Worm (Caenorhabditis elegans): ENCODE measurements around the gene F01D4.5.

F01D4.5 gene

DNA sequence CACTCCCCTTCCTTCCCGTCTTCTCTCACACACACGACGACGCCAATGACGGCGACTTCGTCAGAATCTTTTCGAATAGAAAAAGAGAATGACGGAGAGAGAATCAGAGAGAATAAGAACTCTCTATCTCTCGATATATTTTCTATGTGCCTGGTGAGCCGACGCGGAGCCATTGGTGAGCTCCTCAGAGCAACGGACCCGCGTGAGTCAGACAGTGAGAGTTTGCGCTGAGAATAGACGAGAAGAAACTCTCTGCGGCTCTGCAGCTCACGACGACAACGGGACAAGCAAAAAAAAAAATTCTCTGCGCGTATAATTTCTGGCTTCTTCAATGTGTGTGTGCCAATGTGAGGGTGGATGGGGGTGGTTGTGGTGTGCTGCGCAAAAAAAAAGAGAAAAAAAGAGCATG is 16.5 kb upstream of the F01D4.5 start (continued):
- TF ChIP-seq somi-1 (GFP tag; optimal IDR thresholded peaks at IDR 0.05) (peak; percentile 14), die-1 (tag; optimal IDR thresholded peaks at IDR 0.05) (no peak), aptf-2 (GFP tag; conservative IDR thresholded peaks at IDR 0.05) (no peak), ztf-6 (GFP tag; IDR thresholded peaks at IDR 0.05) (no peak), ets-4 (GFP tag; optimal IDR thresholded peaks at IDR 0.05) (no peak), zfh-2 (GFP tag; conservative IDR thresholded peaks at IDR 0.05) (peak; percentile 85), rcor-1 (GFP tag; IDR thresholded peaks at IDR 0.05) (peak; percentile 19; the same call in 1 of the 2 replicates), hmg-1.2 (GFP tag; IDR thresholded peaks at IDR 0.05) (peak; percentile 18; the same call in 1 of the 2 replicates), F52B5.7 (tag; optimal IDR thresholded peaks at IDR 0.05) (no peak), ztf-18 (tag; optimal IDR thresholded peaks at IDR 0.05) (no peak), attf-5 (GFP tag; optimal IDR thresholded peaks at IDR 0.05) (peak; percentile 41), cebp-2 (GFP tag; IDR thresholded peaks at IDR 0.05) (no peak), nfya-1 (tag; optimal IDR thresholded peaks at IDR 0.05; ENCODE audit: borderline replicate concordance, insufficient read depth) (no peak), repo-1 (tag; optimal IDR thresholded peaks at IDR 0.05) (no peak), snpc-3.4 (tag; optimal IDR thresholded peaks at IDR 0.05) (no peak), lir-1 (GFP tag; conservative IDR thresholded peaks at IDR 0.05) (no peak), egrh-3 (GFP tag; IDR thresholded peaks at IDR 0.05) (0 out of 2 replicates have a peak, but pooled peaks have one; percentile 4), madf-10 (tag; optimal IDR thresholded peaks at IDR 0.05) (peak; percentile 29), ztf-28 (GFP tag; IDR thresholded peaks at IDR 0.05) (no peak), lin-35 (GFP tag; optimal IDR thresholded peaks at IDR 0.05) (peak in 1 of 3 experiments; percentile 11)

DNA sequence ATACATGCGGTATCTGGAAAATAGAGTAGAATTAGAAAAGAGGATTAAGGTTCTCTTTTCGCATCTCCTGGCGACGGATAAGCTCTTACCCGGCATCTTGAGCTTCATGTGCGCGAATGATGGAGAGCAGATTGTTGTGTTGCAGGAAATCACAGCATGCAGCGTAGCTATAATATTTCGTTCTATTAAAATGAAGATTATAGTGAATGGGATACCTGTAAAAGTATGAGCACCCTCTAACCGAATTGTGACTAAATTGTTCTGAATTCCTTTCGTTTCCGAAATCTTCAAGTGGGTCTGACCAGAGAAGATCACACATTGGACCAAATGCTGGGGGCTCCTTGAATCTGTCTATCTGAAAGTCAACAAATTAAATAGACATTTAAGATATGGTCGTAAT is 14.9 kb upstream of the F01D4.5 start:
- TF ChIP-seq Y56A3A.18 (GFP tag; IDR thresholded peaks at IDR 0.05) = no peak
- TF ChIP-seq ztf-28 (GFP tag; IDR thresholded peaks at IDR 0.05) = no peak
- no peak for TF ChIP-seq ztf-18 (tag; optimal IDR thresholded peaks at IDR 0.05)
- no peak for TF ChIP-seq lin-40 (tag; optimal IDR thresholded peaks at IDR 0.05)
- TF ChIP-seq akir-1 (GFP tag; optimal IDR thresholded peaks at IDR 0.05) = no peak
- no peak for TF ChIP-seq nfya-1 (tag; optimal IDR thresholded peaks at IDR 0.05; ENCODE audit: borderline replicate concordance, insufficient read depth)
- no peak for TF ChIP-seq Y53G8AR.9 (GFP tag; conservative IDR thresholded peaks at IDR 0.05)
- TF ChIP-seq F57C9.4 (tag; optimal IDR thresholded peaks at IDR 0.05) = no peak
- no peak for TF ChIP-seq F52B5.7 (tag; optimal IDR thresholded peaks at IDR 0.05)
- TF ChIP-seq sdz-38 (tag; optimal IDR thresholded peaks at IDR 0.05) = no peak
- no peak for TF ChIP-seq hrde-1 (tag; optimal IDR thresholded peaks at IDR 0.05; ENCODE audit: borderline replicate concordance)
- no peak for TF ChIP-seq egl-44 (GFP tag; IDR thresholded peaks at IDR 0.05)
- TF ChIP-seq dpl-1 (GFP tag; optimal IDR thresholded peaks at IDR 0.05) = no peak
- no peak for TF ChIP-seq cebp-1 (GFP tag; IDR thresholded peaks at IDR 0.05)
- TF ChIP-seq cebp-1 (tag; optimal IDR thresholded peaks at IDR 0.05) = no peak
- TF ChIP-seq ama-1 (optimal IDR thresholded peaks at IDR 0.05) = no peak
- TF ChIP-seq ama-1 (GFP tag; optimal IDR thresholded peaks at IDR 0.05) = no peak

DNA sequence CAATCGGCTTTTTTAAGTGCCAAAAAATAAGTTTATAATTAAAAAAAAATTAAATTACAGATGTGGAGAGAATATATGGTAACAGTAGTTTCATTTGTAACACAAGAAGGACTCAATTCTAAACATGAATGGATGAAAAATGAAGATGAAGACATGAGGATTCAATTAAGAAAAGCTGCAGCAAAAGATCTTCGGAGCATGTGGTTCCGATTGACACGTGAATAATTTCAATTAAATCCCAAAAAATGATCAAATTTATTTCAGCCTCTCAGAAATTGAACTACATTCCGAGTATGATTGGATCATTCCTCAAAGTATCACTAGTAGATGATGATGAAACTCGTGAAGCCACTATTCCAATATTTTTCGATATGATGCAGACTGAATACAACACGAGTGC is 6.0 kb upstream of the F01D4.5 start:
- TF ChIP-seq lin-54 (GFP tag; optimal IDR thresholded peaks at IDR 0.05) (no peak), Y53F4B.3 (GFP tag; IDR thresholded peaks at IDR 0.05) (no peak), Y95B8A.8 (GFP tag; IDR thresholded peaks at IDR 0.05) (no peak), tlf-1 (GFP tag; optimal IDR thresholded peaks at IDR 0.05) (no peak), nhr-90 (tag; optimal IDR thresholded peaks at IDR 0.05) (no peak), F39B2.1 (GFP tag; IDR thresholded peaks at IDR 0.05) (no peak), gei-17 (GFP tag; optimal IDR thresholded peaks at IDR 0.05) (no peak), F57A8.1 (GFP tag; optimal IDR thresholded peaks at IDR 0.05) (no peak), hlh-26 (GFP tag; conservative IDR thresholded peaks at IDR 0.05) (no peak), hsf-1 (GFP tag; IDR thresholded peaks at IDR 0.05) (no peak), efl-1 (GFP tag; optimal IDR thresholded peaks at IDR 0.05) (no peak)
